Worm (Caenorhabditis elegans) whole organism, mixed stage, embryonic: Measurements from ENCODE around the gene exos-1.

ENCODE experiments used
- ces-1 ChIP-seq: fragments of 150-350 bp; optimal IDR thresholded peaks from 2 replicates; lab custom pipeline; 2014; ENCODE audit warnings: missing biosample characterization, missing genetic modification reagents, missing genetic modification characterization
- elt-1 ChIP-seq: sonication (generic microtip); optimal IDR thresholded peaks from 2 replicates; lab custom pipeline; 2017; ENCODE audit warnings: missing genetic modification characterization, mild to moderate bottlenecking, missing compliant biosample characterization, antibody characterized with exemption, moderate library complexity, borderline replicate concordance; ENCODE audit not compliant: insufficient read depth
- lin-13 ChIP-seq: fragments of 150-350 bp; optimal IDR thresholded peaks from 2 replicates; lab custom pipeline; 2014; ENCODE audit warnings: missing biosample characterization, missing genetic modification characterization
- mls-2 ChIP-seq: sonication (generic microtip); optimal IDR thresholded peaks from 2 replicates; lab custom pipeline; 2016; ENCODE audit warnings: mild to moderate bottlenecking, missing genetic modification characterization, moderate library complexity, missing compliant biosample characterization
- nhr-12 ChIP-seq: fragments of 150-350 bp; optimal IDR thresholded peaks from 2 replicates; lab custom pipeline; 2014; ENCODE audit warnings: missing biosample characterization, missing genetic modification characterization
- nhr-76 ChIP-seq: sonication (generic microtip); optimal IDR thresholded peaks from 2 replicates; lab custom pipeline; 2017; ENCODE audit warnings: missing biosample characterization, missing genetic modification characterization
- snpc-4 ChIP-seq: fragments of 150-350 bp; optimal IDR thresholded peaks from 2 replicates; lab custom pipeline; 2014; ENCODE audit warnings: missing biosample characterization, missing genetic modification characterization
- unc-39 ChIP-seq: fragments of 150-350 bp; optimal IDR thresholded peaks from 2 replicates; lab custom pipeline; 2014; ENCODE audit warnings: missing biosample characterization, missing genetic modification characterization
- zip-8 ChIP-seq: fragments of 150-350 bp; optimal IDR thresholded peaks from 2 replicates; lab custom pipeline; 2014; ENCODE audit warnings: missing biosample characterization, missing genetic modification characterization
- ztf-11 ChIP-seq: fragments of 150-350 bp; optimal IDR thresholded peaks from 2 replicates; lab custom pipeline; 2014; ENCODE audit warnings: missing biosample characterization, missing genetic modification characterization

DNA sequence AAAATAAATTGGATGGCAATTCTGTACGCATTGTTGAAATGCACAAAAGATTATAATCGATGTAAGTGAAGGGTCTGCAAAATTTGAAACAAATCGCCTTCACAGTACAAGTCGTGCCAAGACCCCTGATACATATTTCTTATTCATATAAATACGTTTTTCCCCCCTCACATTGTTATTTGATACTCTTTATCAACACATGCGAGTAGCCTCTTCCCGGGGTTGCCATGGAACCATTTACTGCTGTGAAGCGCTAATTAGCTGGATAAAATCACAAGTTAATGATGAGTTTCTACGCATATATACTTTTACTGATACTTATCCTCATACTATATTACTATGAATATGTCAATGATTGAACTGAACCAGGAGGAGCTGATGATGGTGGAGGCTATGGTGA is 22.5 kb downstream of the exos-1 start, which contains the start of gene Y48A6B.14:
- TF ChIP-seq ztf-11 (tag; lab: Kevin White, UChicago) (no peak), mls-2 (tag; lab: Kevin White, UChicago) (no peak), unc-39 (tag; lab: Kevin White, UChicago) (no peak), lin-13 (no peak), snpc-4 (tag; lab: Kevin White, UChicago) (no peak), zip-8 (no peak), nhr-12 (tag; lab: Kevin White, UChicago) (no peak), elt-1 (tag; lab: Kevin White, UChicago) (no peak), ces-1 (GFP tag; lab: Kevin White, UChicago) (no peak), nhr-76 (no peak)
